Fruit fly (Drosophila melanogaster) whole organism, embryonic: ENCODE measurements around the gene Rpn12.

ENCODE experiments used
- BtbVII ChIP-seq: fragments of 200-800 bp; sonication (Bioruptor generic); optimal IDR thresholded peaks from 3 replicates; lab custom pipeline; 2017; ENCODE audit warnings: missing biosample characterization, mild to moderate bottlenecking, missing genetic modification characterization
- CG12071 ChIP-seq: fragments of 200-800 bp; sonication (Bioruptor generic); optimal IDR thresholded peaks from 3 replicates; lab custom pipeline; 2018; ENCODE audit warnings: missing biosample characterization, mild to moderate bottlenecking, missing genetic modification characterization
- CG12219 ChIP-seq: fragments of 200-800 bp; sonication (Bioruptor generic); optimal IDR thresholded peaks from 3 replicates; lab custom pipeline; 2018; ENCODE audit warnings: missing biosample characterization, mild to moderate bottlenecking, missing genetic modification characterization
- CG14667 ChIP-seq: fragments of 200-800 bp; sonication (Bioruptor generic); IDR thresholded peaks from 2 replicates; pipeline ENCODE4 v1.3.6; 2022; ENCODE audit warnings: missing biosample characterization, missing genetic modification characterization
- CG1529 ChIP-seq: fragments of 200-800 bp; sonication (Bioruptor generic); optimal IDR thresholded peaks from 3 replicates; lab custom pipeline; 2018; ENCODE audit warnings: missing biosample characterization, missing genetic modification characterization
- CG2875 ChIP-seq: fragments of 200-800 bp; sonication (Bioruptor generic); optimal IDR thresholded peaks from 2 replicates; lab custom pipeline; 2017; ENCODE audit warnings: missing biosample characterization, mild to moderate bottlenecking, missing genetic modification characterization, missing genetic modification reagents
- CG2889 ChIP-seq: fragments of 200-800 bp; sonication (Bioruptor generic); IDR thresholded peaks from 3 replicates; pipeline ENCODE4 v1.3.6; 2022; ENCODE audit warnings: missing biosample characterization, missing genetic modification characterization
- CG7357 ChIP-seq: fragments of 200-800 bp; sonication (Bioruptor generic); IDR thresholded peaks from 3 replicates; pipeline ENCODE4 v1.3.6; 2022; ENCODE audit warnings: missing biosample characterization, missing genetic modification characterization
- CG8290 ChIP-seq, 3 experiments: fragments of 200-800 bp; sonication (Bioruptor generic); optimal IDR thresholded peaks; 2 replicates each; lab custom pipeline; 2016 to 2019; ENCODE audit warnings: missing biosample characterization in 3 of 3, missing genetic modification characterization in 3 of 3, mild to moderate bottlenecking in 2 of 3, moderate library complexity in 1 of 3
- CG8359 ChIP-seq: fragments of 200-800 bp; sonication (Bioruptor generic); optimal IDR thresholded peaks from 2 replicates; lab custom pipeline; 2017; ENCODE audit warnings: missing biosample characterization, mild to moderate bottlenecking, missing genetic modification characterization, borderline replicate concordance
- CG9437 ChIP-seq: fragments of 200-800 bp; sonication (Bioruptor generic); optimal IDR thresholded peaks from 2 replicates; lab custom pipeline; 2018; ENCODE audit warnings: missing biosample characterization, mild to moderate bottlenecking, missing genetic modification characterization
- D ChIP-seq, 2 experiments: fragments of 200-800 bp in 1 of 2; fragments of >200 bp in 1 of 2; sonication (Bioruptor generic) in 1 of 2; optimal IDR thresholded peaks; 2 replicates in 1 of 2; 3 replicates in 1 of 2; lab custom pipeline; 2017; ENCODE audit warnings: mild to moderate bottlenecking in 1 of 2, missing biosample characterization in 1 of 2, missing genetic modification characterization in 1 of 2, missing genetic modification reagents in 1 of 2
- D19A ChIP-seq: fragments of 200-800 bp; optimal IDR thresholded peaks from 3 replicates; lab custom pipeline; 2019; ENCODE audit warnings: missing biosample characterization, mild to moderate bottlenecking, missing genetic modification characterization, moderate library complexity
- D19B ChIP-seq: fragments of 200-800 bp; sonication (Bioruptor generic); optimal IDR thresholded peaks from 2 replicates; lab custom pipeline; 2017; ENCODE audit warnings: missing biosample characterization, mild to moderate bottlenecking, missing genetic modification characterization
- Dad ChIP-seq: fragments of 200-800 bp; sonication (Bioruptor generic); optimal IDR thresholded peaks from 3 replicates; lab custom pipeline; 2016; ENCODE audit warnings: missing biosample characterization, missing genetic modification characterization
- Dbx ChIP-seq: fragments of 200-800 bp; sonication (Bioruptor generic); IDR thresholded peaks from 3 replicates; pipeline ENCODE4 v1.3.6; 2022; ENCODE audit warnings: missing biosample characterization, missing genetic modification characterization
- Deaf1 ChIP-seq: fragments of 200-800 bp; optimal IDR thresholded peaks from 3 replicates; lab custom pipeline; 2019; ENCODE audit warnings: missing biosample characterization, mild to moderate bottlenecking, missing genetic modification characterization, moderate library complexity
- Dfd ChIP-seq, 2 experiments: fragments of >200 bp; optimal IDR thresholded peaks; 2 replicates each; lab custom pipeline; 2017; ENCODE audit warnings: missing biosample characterization in 2 of 2, missing genetic modification characterization in 2 of 2
- Dip3 ChIP-seq: fragments of 200-800 bp; sonication (Bioruptor generic); optimal IDR thresholded peaks from 3 replicates; lab custom pipeline; 2016; ENCODE audit warnings: missing biosample characterization, missing genetic modification characterization
- Ets65A ChIP-seq: fragments of 200-800 bp; sonication (Bioruptor generic); peaks from one replicate; lab custom pipeline; 2016; ENCODE audit warnings: missing biosample characterization, missing genetic modification characterization
- Fer1 ChIP-seq: fragments of 200-800 bp; sonication (Bioruptor generic); optimal IDR thresholded peaks from 2 replicates; lab custom pipeline; 2017; ENCODE audit warnings: missing biosample characterization, mild to moderate bottlenecking, missing genetic modification characterization
- Med ChIP-seq: fragments of 200-800 bp; sonication (Bioruptor generic); peaks from one replicate; lab custom pipeline; 2016; ENCODE audit warnings: missing biosample characterization, missing genetic modification characterization, mild to moderate bottlenecking, inconsistent platforms, moderate library complexity
- Ptx1 ChIP-seq: fragments of 200-800 bp; sonication (Bioruptor generic); IDR thresholded peaks from 2 replicates; pipeline ENCODE4 v1.3.6; 2022; ENCODE audit warnings: missing biosample characterization, missing genetic modification characterization
- Sox100B ChIP-seq: fragments of 200-800 bp; sonication (Bioruptor generic); optimal IDR thresholded peaks from 3 replicates; lab custom pipeline; 2018; ENCODE audit warnings: missing biosample characterization, mild to moderate bottlenecking, missing genetic modification characterization
- Spps ChIP-seq: fragments of 200-800 bp; sonication (Bioruptor generic); optimal IDR thresholded peaks from 2 replicates; lab custom pipeline; 2018; ENCODE audit warnings: missing biosample characterization, mild to moderate bottlenecking, missing genetic modification characterization
- Ssrp ChIP-seq: fragments of 200-800 bp; sonication (Bioruptor generic); optimal IDR thresholded peaks from 2 replicates; lab custom pipeline; 2018; ENCODE audit warnings: missing biosample characterization, mild to moderate bottlenecking, missing genetic modification characterization, moderate library complexity
- Taf1 ChIP-seq: fragments of 200-800 bp; sonication (Bioruptor generic); IDR thresholded peaks from 2 replicates; pipeline ENCODE4 v1.3.6; 2022; ENCODE audit warnings: missing biosample characterization, missing genetic modification characterization
- YL-1 ChIP-seq: fragments of 200-800 bp; sonication (Bioruptor generic); optimal IDR thresholded peaks from 3 replicates; lab custom pipeline; 2017; ENCODE audit warnings: missing biosample characterization, mild to moderate bottlenecking, missing genetic modification characterization
- ac ChIP-seq: fragments of 200-800 bp; sonication (Bioruptor generic); optimal IDR thresholded peaks from 3 replicates; lab custom pipeline; 2017; ENCODE audit warnings: missing biosample characterization, mild to moderate bottlenecking, missing genetic modification characterization
- bab2 ChIP-seq: fragments of 200-800 bp; sonication (Bioruptor generic); optimal IDR thresholded peaks from 2 replicates; lab custom pipeline; 2016; ENCODE audit warnings: missing biosample characterization, missing genetic modification characterization
- bbx ChIP-seq: fragments of 200-800 bp; sonication (Bioruptor generic); IDR thresholded peaks from 2 replicates; pipeline ENCODE4 v1.3.6; 2022; ENCODE audit warnings: missing biosample characterization, missing genetic modification characterization; ENCODE audit not compliant: partially characterized antibody
- bcd ChIP-seq: fragments of 200-800 bp; sonication (Bioruptor generic); optimal IDR thresholded peaks from 2 replicates; lab custom pipeline; 2017; ENCODE audit warnings: missing biosample characterization, mild to moderate bottlenecking, missing genetic modification characterization
- dati ChIP-seq: fragments of 200-800 bp; sonication (Bioruptor generic); IDR thresholded peaks from 2 replicates; pipeline ENCODE4 v1.3.6; 2022; ENCODE audit warnings: missing biosample characterization, missing genetic modification characterization
- dimm ChIP-seq: fragments of 200-800 bp; sonication (Bioruptor generic); IDR thresholded peaks from 2 replicates; pipeline ENCODE4 v1.3.6; 2022; ENCODE audit warnings: missing biosample characterization, missing genetic modification characterization
- eyg ChIP-seq: fragments of 200-800 bp; sonication (Bioruptor generic); optimal IDR thresholded peaks from 3 replicates; lab custom pipeline; 2016; ENCODE audit warnings: missing biosample characterization, missing genetic modification characterization
- gfzf ChIP-seq: fragments of 200-800 bp; sonication (Bioruptor generic); optimal IDR thresholded peaks from 2 replicates; lab custom pipeline; 2016; ENCODE audit warnings: missing biosample characterization, mild to moderate bottlenecking, missing genetic modification characterization, moderate library complexity
- h ChIP-seq: fragments of >200 bp; optimal IDR thresholded peaks from 2 replicates; lab custom pipeline; 2017
- inv ChIP-seq: fragments of 200-800 bp; sonication (Bioruptor generic); IDR thresholded peaks from 2 replicates; pipeline ENCODE4 v1.3.6; 2022; ENCODE audit warnings: missing biosample characterization, missing genetic modification characterization; ENCODE audit not compliant: partially characterized antibody
- nmo ChIP-seq: fragments of 200-800 bp; sonication (Bioruptor generic); optimal IDR thresholded peaks from 2 replicates; lab custom pipeline; 2018; ENCODE audit warnings: missing biosample characterization, mild to moderate bottlenecking, missing genetic modification characterization, moderate library complexity
- oc ChIP-seq: fragments of 200-800 bp; sonication (Bioruptor generic); optimal IDR thresholded peaks from 2 replicates; lab custom pipeline; 2018; ENCODE audit warnings: missing biosample characterization, mild to moderate bottlenecking, missing genetic modification characterization, moderate library complexity
- pho ChIP-seq: fragments of 200-800 bp; sonication (Bioruptor generic); optimal IDR thresholded peaks from 2 replicates; lab custom pipeline; 2016; ENCODE audit warnings: missing biosample characterization, missing genetic modification characterization
- sima ChIP-seq: fragments of 200-800 bp; sonication (Bioruptor generic); optimal IDR thresholded peaks from 2 replicates; lab custom pipeline; 2016; ENCODE audit warnings: missing biosample characterization, missing genetic modification characterization
- stwl ChIP-seq: fragments of 200-800 bp; sonication (Bioruptor generic); optimal IDR thresholded peaks from 3 replicates; lab custom pipeline; 2018; ENCODE audit warnings: missing biosample characterization, mild to moderate bottlenecking, missing genetic modification characterization, moderate library complexity
- tap ChIP-seq: fragments of 200-800 bp; optimal IDR thresholded peaks from 3 replicates; lab custom pipeline; 2019; ENCODE audit warnings: missing biosample characterization, mild to moderate bottlenecking, missing genetic modification characterization, moderate library complexity
- tx ChIP-seq: fragments of 200-800 bp; sonication (Bioruptor generic); optimal IDR thresholded peaks from 2 replicates; lab custom pipeline; 2016; ENCODE audit warnings: missing biosample characterization, missing genetic modification characterization
- unc-4 ChIP-seq: fragments of 200-800 bp; sonication (Bioruptor generic); IDR thresholded peaks from 2 replicates; pipeline ENCODE4 v1.3.6; 2022; ENCODE audit warnings: missing biosample characterization, missing genetic modification characterization; ENCODE audit not compliant: partially characterized antibody
- usp ChIP-seq: fragments of >200 bp; optimal IDR thresholded peaks from 2 replicates; lab custom pipeline; 2017; ENCODE audit warnings: missing biosample characterization, missing genetic modification characterization
- wek ChIP-seq: fragments of 200-800 bp; sonication (Bioruptor generic); optimal IDR thresholded peaks from 3 replicates; lab custom pipeline; 2018; ENCODE audit warnings: missing biosample characterization, mild to moderate bottlenecking, missing genetic modification characterization, moderate library complexity
- zen ChIP-seq: fragments of 200-800 bp; sonication (Bioruptor generic); optimal IDR thresholded peaks from 3 replicates; lab custom pipeline; 2018; ENCODE audit warnings: missing biosample characterization, mild to moderate bottlenecking, missing genetic modification characterization, moderate library complexity

Rpn12 gene

dm6 chr3L:16602736-16603144 is 19.9 kb downstream of the Rpn12 start, which contains the start of gene Arts (continued):
- TF ChIP-seq gfzf (GFP tag; lab: Kevin White, UChicago) = peak; percentile 9
- peak; percentile 37 for TF ChIP-seq Fer1 (GFP tag; lab: Kevin White, UChicago)
- TF ChIP-seq Dad (GFP tag; lab: Kevin White, UChicago) = no peak
- TF ChIP-seq oc (tag; lab: Kevin White, UChicago) = no peak
- peak; percentile 49 for TF ChIP-seq nmo (GFP tag; lab: Kevin White, UChicago)
- no peak for TF ChIP-seq h (lab: Kevin White, UChicago)
- no peak for TF ChIP-seq Dbx
- peak; percentile 34 for TF ChIP-seq Sox100B (GFP tag; lab: Kevin White, UChicago)
- TF ChIP-seq dimm = no peak
- no peak for TF ChIP-seq Ptx1
- TF ChIP-seq CG8290 (GFP tag; optimal IDR thresholded peaks at IDR 0.05; lab: Kevin White, UChicago) = no peak
- TF ChIP-seq CG8290 (tag; optimal IDR thresholded peaks at IDR 0.05; lab: Kevin White, UChicago) = peak in 1 of 2 experiments; percentile 32
- TF ChIP-seq CG12219 (GFP tag; lab: Kevin White, UChicago) = no peak
- peak; percentile 68 for TF ChIP-seq Ets65A (GFP tag; lab: Kevin White, UChicago)
- TF ChIP-seq Dip3 (GFP tag; lab: Kevin White, UChicago) = no peak
- TF ChIP-seq bbx = no peak
- TF ChIP-seq bab2 (GFP tag; lab: Kevin White, UChicago) = no peak
- TF ChIP-seq pho (GFP tag; lab: Kevin White, UChicago) = no peak
- TF ChIP-seq Taf1 = no peak
- TF ChIP-seq stwl (tag; lab: Kevin White, UChicago) = peak; percentile 12
- TF ChIP-seq ac (GFP tag; lab: Kevin White, UChicago) = no peak
- no peak for TF ChIP-seq usp (GFP tag; lab: Kevin White, UChicago)

dm6 chr3L:16609120-16609519 is 26.3 kb downstream of the Rpn12 start, which contains the start of gene CG4098:
Gene CG4098 (minus strand): TSS chr3L:16609347.
- TF ChIP-seq BtbVII = no peak
- TF ChIP-seq Deaf1 (tag; lab: Kevin White, UChicago) = no peak
- no peak for TF ChIP-seq Dfd (GFP tag; optimal IDR thresholded peaks at IDR 0.05; lab: Kevin White, UChicago)
- TF ChIP-seq unc-4 = no peak
- no peak for TF ChIP-seq inv (GFP tag; lab: Robert Waterston, UW)
- TF ChIP-seq eyg (GFP tag; lab: Kevin White, UChicago) = peak; percentile 19
- TF ChIP-seq Med (GFP tag; lab: Kevin White, UChicago) = peak; percentile 96
- no peak for TF ChIP-seq D19B (GFP tag; lab: Kevin White, UChicago)
- peak; percentile 57; the same call in 1 of the 3 replicates for TF ChIP-seq CG2889
- peak; percentile 77 for TF ChIP-seq gfzf (GFP tag; lab: Kevin White, UChicago)
- peak; percentile 37; the same call in 1 of the 3 replicates for TF ChIP-seq CG7357 (GFP tag; lab: Robert Waterston, UW)
- no peak for TF ChIP-seq CG2875 (GFP tag; lab: Kevin White, UChicago)
- TF ChIP-seq D (optimal IDR thresholded peaks at IDR 0.05; lab: Kevin White, UChicago) = no peak
- TF ChIP-seq D (GFP tag; optimal IDR thresholded peaks at IDR 0.05; lab: Kevin White, UChicago) = no peak
- TF ChIP-seq Spps = no peak
- TF ChIP-seq Ssrp = peak; percentile 15
- TF ChIP-seq tap (tag; lab: Kevin White, UChicago) = peak; percentile 18
- TF ChIP-seq tx (GFP tag; lab: Kevin White, UChicago) = no peak
- TF ChIP-seq CG8359 = no peak
- peak; percentile 71; the same call in 1 of the 2 replicates for TF ChIP-seq CG14667 (GFP tag; lab: Robert Waterston, UW)
- TF ChIP-seq bbx = peak; percentile 23; the same call in 1 of the 2 replicates
- peak; percentile 47 for TF ChIP-seq bcd
- TF ChIP-seq D19A = no peak
- no peak for TF ChIP-seq CG9437
- TF ChIP-seq CG12071 (GFP tag; lab: Kevin White, UChicago) = peak; percentile 24
- no peak for TF ChIP-seq CG1529 (GFP tag; lab: Kevin White, UChicago)
- TF ChIP-seq sima = no peak
- TF ChIP-seq YL-1 = peak; percentile 37
- TF ChIP-seq Dad (GFP tag; lab: Kevin White, UChicago) = no peak
- TF ChIP-seq zen (tag; lab: Kevin White, UChicago) = no peak
- peak; percentile 48 for TF ChIP-seq wek (GFP tag; lab: Kevin White, UChicago)
- no peak for TF ChIP-seq dati
